Fruit fly (Drosophila melanogaster) whole organism, embryonic: Measurements from ENCODE around the gene CG43760.

ENCODE experiments used
- ATbp ChIP-seq: fragments of 200-800 bp; sonication (Bioruptor generic); optimal IDR thresholded peaks from 2 replicates; lab custom pipeline; 2017; ENCODE audit warnings: missing biosample characterization, mild to moderate bottlenecking, missing genetic modification characterization, missing genetic modification reagents
- Asciz ChIP-seq: fragments of 200-800 bp; sonication (Bioruptor generic); optimal IDR thresholded peaks from 2 replicates; lab custom pipeline; 2017; ENCODE audit warnings: missing biosample characterization, mild to moderate bottlenecking, missing genetic modification characterization, missing genetic modification reagents
- Bgb ChIP-seq: fragments of 200-800 bp; sonication (Bioruptor generic); IDR thresholded peaks from 2 replicates; pipeline ENCODE4 v1.3.6; 2022; ENCODE audit warnings: missing biosample characterization, missing genetic modification characterization; ENCODE audit not compliant: partially characterized antibody
- BtbVII ChIP-seq: fragments of 200-800 bp; sonication (Bioruptor generic); optimal IDR thresholded peaks from 3 replicates; lab custom pipeline; 2017; ENCODE audit warnings: missing biosample characterization, mild to moderate bottlenecking, missing genetic modification characterization
- CG10462 ChIP-seq: fragments of 200-800 bp; sonication (Bioruptor generic); optimal IDR thresholded peaks from 2 replicates; lab custom pipeline; 2016; ENCODE audit warnings: missing biosample characterization, missing genetic modification characterization
- CG10959 ChIP-seq: fragments of 200-800 bp; sonication (Bioruptor generic); IDR thresholded peaks from 2 replicates; pipeline ENCODE4 v1.3.6; 2022; ENCODE audit warnings: missing biosample characterization, missing genetic modification characterization
- CG13287 ChIP-seq: fragments of 200-800 bp; sonication (Bioruptor generic); IDR thresholded peaks from 2 replicates; pipeline ENCODE4 v1.3.6; 2022; ENCODE audit warnings: missing biosample characterization, missing genetic modification characterization; ENCODE audit not compliant: partially characterized antibody
- CG15269 ChIP-seq: fragments of 200-800 bp; sonication (Bioruptor generic); optimal IDR thresholded peaks from 2 replicates; lab custom pipeline; 2018; ENCODE audit warnings: missing biosample characterization, mild to moderate bottlenecking, missing genetic modification characterization, moderate library complexity
- CG17829 ChIP-seq: fragments of 200-800 bp; optimal IDR thresholded peaks from 2 replicates; lab custom pipeline; 2019; ENCODE audit warnings: missing biosample characterization, mild to moderate bottlenecking, missing genetic modification characterization, moderate library complexity
- CG18011 ChIP-seq: fragments of 200-800 bp; sonication (Bioruptor generic); optimal IDR thresholded peaks from 2 replicates; lab custom pipeline; 2017; ENCODE audit warnings: missing biosample characterization, missing genetic modification characterization, mild to moderate bottlenecking, moderate library complexity, missing genotype
- CG2678 ChIP-seq: fragments of 200-800 bp; sonication (Bioruptor generic); optimal IDR thresholded peaks from 3 replicates; lab custom pipeline; 2019; ENCODE audit warnings: missing biosample characterization, mild to moderate bottlenecking, missing genetic modification characterization, moderate library complexity
- CG2712 ChIP-seq: fragments of 200-800 bp; optimal IDR thresholded peaks from 3 replicates; lab custom pipeline; 2019; ENCODE audit warnings: missing biosample characterization, mild to moderate bottlenecking, missing genetic modification characterization, moderate library complexity
- CG3065 ChIP-seq: fragments of 200-800 bp; sonication (Bioruptor generic); optimal IDR thresholded peaks from 2 replicates; lab custom pipeline; 2016; ENCODE audit warnings: missing biosample characterization, missing genetic modification characterization
- CG4424 ChIP-seq: fragments of 200-800 bp; sonication (Bioruptor generic); optimal IDR thresholded peaks from 3 replicates; lab custom pipeline; 2016; ENCODE audit warnings: missing biosample characterization, missing genetic modification characterization
- CG7372 ChIP-seq: fragments of 200-800 bp; sonication (Bioruptor generic); IDR thresholded peaks from 2 replicates; pipeline ENCODE4 v1.3.6; 2022; ENCODE audit warnings: missing biosample characterization, missing genetic modification characterization
- CG7963 ChIP-seq: fragments of 200-800 bp; sonication (Bioruptor generic); IDR thresholded peaks from 3 replicates; pipeline ENCODE4 v1.3.6; 2022; ENCODE audit warnings: missing biosample characterization, missing genetic modification characterization; ENCODE audit not compliant: partially characterized antibody
- CG8478 ChIP-seq: fragments of >200 bp; optimal IDR thresholded peaks from 2 replicates; lab custom pipeline; 2018
- CG9215 ChIP-seq: fragments of 200-800 bp; sonication (Bioruptor generic); IDR thresholded peaks from 2 replicates; pipeline ENCODE4 v1.3.6; 2022; ENCODE audit warnings: missing biosample characterization, missing genetic modification characterization
- Camta ChIP-seq: fragments of 200-800 bp; sonication (Bioruptor generic); optimal IDR thresholded peaks from 2 replicates; lab custom pipeline; 2016; ENCODE audit warnings: missing biosample characterization, missing genetic modification characterization
- CrebB ChIP-seq: fragments of 200-800 bp; sonication (Bioruptor generic); optimal IDR thresholded peaks from 3 replicates; lab custom pipeline; 2018; ENCODE audit warnings: missing biosample characterization, mild to moderate bottlenecking, missing genetic modification characterization
- Dip3 ChIP-seq: fragments of 200-800 bp; sonication (Bioruptor generic); optimal IDR thresholded peaks from 3 replicates; lab custom pipeline; 2016; ENCODE audit warnings: missing biosample characterization, missing genetic modification characterization
- HLH4C ChIP-seq: fragments of 200-800 bp; sonication (Bioruptor generic); IDR thresholded peaks from 3 replicates; pipeline ENCODE4 v1.3.6; 2022; ENCODE audit warnings: missing biosample characterization, missing genetic modification characterization; ENCODE audit not compliant: partially characterized antibody
- NC2β ChIP-seq: fragments of 200-800 bp; sonication (Bioruptor generic); optimal IDR thresholded peaks from 2 replicates; lab custom pipeline; 2016; ENCODE audit warnings: missing biosample characterization, missing genetic modification characterization
- NFAT ChIP-seq: fragments of 200-800 bp; sonication (Bioruptor generic); IDR thresholded peaks from 2 replicates; pipeline ENCODE4 v1.3.6; 2022; ENCODE audit warnings: missing biosample characterization, missing genetic modification characterization
- PHDP ChIP-seq: fragments of 200-800 bp; sonication (Bioruptor generic); optimal IDR thresholded peaks from 3 replicates; lab custom pipeline; 2018; ENCODE audit warnings: missing biosample characterization, mild to moderate bottlenecking, missing genetic modification characterization, moderate library complexity
- Poxn ChIP-seq: fragments of 200-800 bp; sonication (Bioruptor generic); IDR thresholded peaks from 2 replicates; pipeline ENCODE4 v1.3.6; 2022; ENCODE audit warnings: missing biosample characterization, missing genetic modification characterization
- Spps ChIP-seq: fragments of 200-800 bp; sonication (Bioruptor generic); optimal IDR thresholded peaks from 2 replicates; lab custom pipeline; 2018; ENCODE audit warnings: missing biosample characterization, mild to moderate bottlenecking, missing genetic modification characterization
- Tbp ChIP-seq: fragments of >200 bp; optimal IDR thresholded peaks from 2 replicates; lab custom pipeline; 2018; ENCODE audit warnings: missing biosample characterization, missing genetic modification characterization
- ase ChIP-seq: fragments of 200-800 bp; sonication (Bioruptor generic); IDR thresholded peaks from 3 replicates; pipeline ENCODE4 v1.3.6; 2022; ENCODE audit warnings: missing biosample characterization, missing genetic modification characterization
- ash1 ChIP-seq: fragments of 200-800 bp; sonication (Bioruptor generic); optimal IDR thresholded peaks from 2 replicates; lab custom pipeline; 2018; ENCODE audit warnings: missing biosample characterization, mild to moderate bottlenecking, missing genetic modification characterization
- cad ChIP-seq: fragments of >200 bp; optimal IDR thresholded peaks from 2 replicates; lab custom pipeline; 2017; ENCODE audit warnings: missing biosample characterization, missing genetic modification characterization
- ci ChIP-seq: fragments of 200-800 bp; sonication (Bioruptor generic); IDR thresholded peaks from 3 replicates; pipeline ENCODE4 v1.3.6; 2022; ENCODE audit warnings: missing biosample characterization, missing genetic modification characterization
- gce ChIP-seq: fragments of 200-800 bp; sonication (Bioruptor generic); IDR thresholded peaks from 3 replicates; pipeline ENCODE4 v1.3.6; 2022; ENCODE audit warnings: missing biosample characterization, missing genetic modification characterization
- hb ChIP-seq: fragments of 200-800 bp; sonication (Bioruptor generic); IDR thresholded peaks from 3 replicates; pipeline ENCODE4 v1.3.6; 2022; ENCODE audit warnings: missing biosample characterization, missing genetic modification characterization; ENCODE audit not compliant: partially characterized antibody
- her ChIP-seq: fragments of 200-800 bp; sonication (Bioruptor generic); optimal IDR thresholded peaks from 2 replicates; lab custom pipeline; 2016; ENCODE audit warnings: missing biosample characterization, missing genetic modification characterization
- hkb ChIP-seq, 2 experiments: fragments of 200-800 bp in 1 of 2; fragments of >200 bp in 1 of 2; sonication (Bioruptor generic) in 1 of 2; IDR thresholded peaks in 1 of 2; optimal IDR thresholded peaks in 1 of 2; 2 replicates each; pipeline versions ENCODE4 v1.3.6 to Lab custom; 2017 to 2022; ENCODE audit warnings: missing biosample characterization in 1 of 2, missing genetic modification characterization in 1 of 2
- kay ChIP-seq: fragments of 200-800 bp; sonication (Bioruptor generic); optimal IDR thresholded peaks from 2 replicates; lab custom pipeline; 2016; ENCODE audit warnings: missing biosample characterization, missing genetic modification characterization
- luna ChIP-seq: fragments of 200-800 bp; sonication (Bioruptor generic); optimal IDR thresholded peaks from 2 replicates; lab custom pipeline; 2016; ENCODE audit warnings: missing biosample characterization, missing genetic modification characterization
- pnt ChIP-seq: fragments of 200-800 bp; sonication (Bioruptor generic); optimal IDR thresholded peaks from 3 replicates; lab custom pipeline; 2016; ENCODE audit warnings: missing biosample characterization, missing genetic modification characterization
- prd ChIP-seq, 3 experiments: fragments of >200 bp in 2 of 3; fragments of 200-800 bp in 1 of 3; sonication (Bioruptor generic) in 1 of 3; optimal IDR thresholded peaks in 2 of 3; IDR thresholded peaks in 1 of 3; 2 replicates in 2 of 3; 3 replicates in 1 of 3; pipeline versions ENCODE4 v1.3.6 to Lab custom; 2017 to 2022; ENCODE audit warnings: missing biosample characterization in 1 of 3, missing genetic modification characterization in 1 of 3
- ro ChIP-seq: fragments of 200-800 bp; sonication (Bioruptor generic); IDR thresholded peaks from 2 replicates; pipeline ENCODE4 v1.3.6; 2022; ENCODE audit warnings: missing biosample characterization, missing genetic modification characterization
- row ChIP-seq: fragments of 200-800 bp; sonication (Bioruptor generic); IDR thresholded peaks from 3 replicates; pipeline ENCODE4 v1.3.6; 2022; ENCODE audit warnings: missing biosample characterization, missing genetic modification characterization
- slou ChIP-seq: fragments of 200-800 bp; sonication (Bioruptor generic); optimal IDR thresholded peaks from 3 replicates; lab custom pipeline; 2016; ENCODE audit warnings: missing biosample characterization, missing genetic modification characterization
- sug ChIP-seq: fragments of 200-800 bp; optimal IDR thresholded peaks from 2 replicates; lab custom pipeline; 2019; ENCODE audit warnings: missing biosample characterization, mild to moderate bottlenecking, missing genetic modification characterization, moderate library complexity
- tap ChIP-seq: fragments of 200-800 bp; optimal IDR thresholded peaks from 3 replicates; lab custom pipeline; 2019; ENCODE audit warnings: missing biosample characterization, mild to moderate bottlenecking, missing genetic modification characterization, moderate library complexity
- toy ChIP-seq: fragments of 200-800 bp; sonication (Bioruptor generic); IDR thresholded peaks from 2 replicates; pipeline ENCODE4 v1.3.6; 2022; ENCODE audit warnings: missing biosample characterization, missing genetic modification characterization
- trem ChIP-seq: fragments of 200-800 bp; optimal IDR thresholded peaks from 3 replicates; lab custom pipeline; 2019; ENCODE audit warnings: missing biosample characterization, mild to moderate bottlenecking, missing genetic modification characterization, moderate library complexity
- unc-4 ChIP-seq: fragments of 200-800 bp; sonication (Bioruptor generic); IDR thresholded peaks from 2 replicates; pipeline ENCODE4 v1.3.6; 2022; ENCODE audit warnings: missing biosample characterization, missing genetic modification characterization; ENCODE audit not compliant: partially characterized antibody
- zen2 ChIP-seq: fragments of 200-800 bp; sonication (Bioruptor generic); IDR thresholded peaks from 3 replicates; pipeline ENCODE4 v1.3.6; 2022; ENCODE audit warnings: missing biosample characterization, missing genetic modification characterization; ENCODE audit not compliant: partially characterized antibody

Gene CG43760

DNA sequence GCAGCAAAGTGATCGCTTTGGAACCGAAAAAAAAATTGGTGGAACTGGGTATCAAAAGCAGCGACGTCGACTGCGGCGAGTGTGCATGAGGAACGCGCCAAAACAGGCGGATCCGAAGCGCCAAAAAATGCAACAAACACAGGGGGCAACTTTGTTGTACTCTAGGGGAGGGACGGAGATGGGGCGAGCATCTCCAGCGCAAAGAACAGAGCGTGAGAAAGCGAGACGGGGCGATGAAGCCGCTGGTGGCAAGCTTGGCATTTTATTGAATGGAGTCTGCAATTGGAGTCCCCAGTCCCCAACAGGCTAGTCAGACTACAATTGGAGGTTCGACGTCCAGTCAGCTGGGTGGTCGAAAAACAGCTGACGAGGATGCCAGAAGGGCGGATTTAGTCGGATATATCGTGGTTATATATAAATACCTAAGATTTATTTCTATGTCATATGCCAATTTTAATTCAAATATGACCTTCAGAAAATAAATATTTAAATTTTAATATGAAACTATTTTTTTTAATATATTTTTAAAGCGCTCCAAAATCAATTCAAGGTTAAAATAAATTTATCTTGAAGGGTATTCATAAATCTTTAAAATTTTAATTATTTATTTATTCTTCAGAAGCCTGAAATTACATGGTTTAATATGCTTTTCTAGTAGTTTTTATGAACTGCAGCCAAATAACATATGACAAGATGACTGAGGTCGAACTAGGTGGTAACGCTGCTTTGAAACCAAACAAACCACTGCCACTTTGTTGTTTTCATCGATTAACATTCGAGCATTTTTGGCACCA is 29.9 kb downstream of the CG43760 start (continued):
- TF ChIP-seq CG4424 (GFP tag; lab: Kevin White, UChicago), result peak; percentile 93
- TF ChIP-seq Dip3 (GFP tag; lab: Kevin White, UChicago), result peak; percentile 35
- peak; percentile 71 for TF ChIP-seq slou (GFP tag; lab: Kevin White, UChicago)
- peak; percentile 68 for TF ChIP-seq CG10462
- TF ChIP-seq CG15269, result peak; percentile 94
- TF ChIP-seq toy (GFP tag; lab: Robert Waterston, UW), result peak; percentile 51; the same call in 1 of the 2 replicates
- peak; percentile 96 for TF ChIP-seq CG17829 (tag; lab: Kevin White, UChicago)
- no peak for TF ChIP-seq HLH4C (GFP tag; lab: Robert Waterston, UW)
- no peak for TF ChIP-seq prd (optimal IDR thresholded peaks at IDR 0.05; lab: Kevin White, UChicago)
- peak; percentile 80 for TF ChIP-seq prd (GFP tag; IDR thresholded peaks at IDR 0.05; lab: Robert Waterston, UW)
- TF ChIP-seq CG2712 (tag; lab: Kevin White, UChicago), result peak; percentile 96
- peak; percentile 42 for TF ChIP-seq Camta (GFP tag; lab: Kevin White, UChicago)
- TF ChIP-seq Spps (tag; lab: Kevin White, UChicago), result peak; percentile 88
- TF ChIP-seq tap (tag; lab: Kevin White, UChicago), result peak; percentile 87
- TF ChIP-seq ro (GFP tag; lab: Robert Waterston, UW), result no peak; the same call in 1 of the 2 replicates
- TF ChIP-seq CG10959 (GFP tag; lab: Robert Waterston, UW), result peak; percentile 77
- no peak for TF ChIP-seq Poxn (GFP tag; lab: Robert Waterston, UW)
- TF ChIP-seq hb (GFP tag; lab: Robert Waterston, UW), result no peak
- peak; percentile 69 for TF ChIP-seq CG7372 (GFP tag; lab: Robert Waterston, UW)
- TF ChIP-seq cad (GFP tag; lab: Kevin White, UChicago), result no peak
- TF ChIP-seq zen2 (GFP tag; lab: Robert Waterston, UW), result no peak
- TF ChIP-seq NC2β (GFP tag; lab: Kevin White, UChicago), result no peak
- TF ChIP-seq hkb (optimal IDR thresholded peaks at IDR 0.05; lab: Kevin White, UChicago), result no peak
- peak; percentile 76 for TF ChIP-seq hkb (GFP tag; IDR thresholded peaks at IDR 0.05; lab: Robert Waterston, UW)
- TF ChIP-seq kay (GFP tag; lab: Kevin White, UChicago), result peak; percentile 64
- TF ChIP-seq Tbp (GFP tag; lab: Kevin White, UChicago), result no peak
- peak; percentile 78; the same call in 2 of the 3 replicates for TF ChIP-seq ase
- TF ChIP-seq trem (tag; lab: Kevin White, UChicago), result peak; percentile 92
- no peak for TF ChIP-seq her (GFP tag; lab: Kevin White, UChicago)
- no peak for TF ChIP-seq gce (GFP tag; lab: Robert Waterston, UW)
- TF ChIP-seq unc-4 (GFP tag; lab: Robert Waterston, UW), result no peak
- peak; percentile 88 for TF ChIP-seq BtbVII (GFP tag; lab: Kevin White, UChicago)
- TF ChIP-seq CG18011 (GFP tag; lab: Kevin White, UChicago), result peak; percentile 65
- TF ChIP-seq CG3065 (GFP tag; lab: Kevin White, UChicago), result peak; percentile 82
- TF ChIP-seq sug (tag; lab: Kevin White, UChicago), result peak; percentile 92
- TF ChIP-seq luna (GFP tag; lab: Kevin White, UChicago), result no peak
- TF ChIP-seq Bgb (GFP tag; lab: Robert Waterston, UW), result no peak
- TF ChIP-seq row (GFP tag; lab: Robert Waterston, UW), result peak; percentile 89
- peak; percentile 75 for TF ChIP-seq ATbp (GFP tag; lab: Kevin White, UChicago)
- TF ChIP-seq CG2678 (tag; lab: Kevin White, UChicago), result peak; percentile 97
- no peak for TF ChIP-seq Asciz
- no peak for TF ChIP-seq CG13287
- peak; percentile 71 for TF ChIP-seq ci (GFP tag; lab: Robert Waterston, UW)
- no peak for TF ChIP-seq pnt (GFP tag; lab: Kevin White, UChicago)
- no peak for TF ChIP-seq ash1 (GFP tag; lab: Kevin White, UChicago)
- TF ChIP-seq CG9215 (GFP tag; lab: Robert Waterston, UW), result peak; percentile 79
- peak; percentile 42 for TF ChIP-seq CrebB (tag; lab: Kevin White, UChicago)
- peak; percentile 91 for TF ChIP-seq PHDP (tag; lab: Kevin White, UChicago)
- TF ChIP-seq NFAT (GFP tag; lab: Robert Waterston, UW), result peak; percentile 62
- no peak for TF ChIP-seq CG7963 (GFP tag; lab: Robert Waterston, UW)
- TF ChIP-seq CG8478 (lab: Kevin White, UChicago), result no peak
